Fruit fly (Drosophila melanogaster) whole organism, embryonic: Measurements from ENCODE around the gene Tsc1.

Experiments
- Atf-2 ChIP-seq: fragments of 200-800 bp; sonication (Bioruptor generic); optimal IDR thresholded peaks from 2 replicates; lab custom pipeline; 2016; ENCODE audit warnings: missing biosample characterization, missing genetic modification characterization
- Blimp-1 ChIP-seq: fragments of 200-800 bp; sonication (Bioruptor generic); optimal IDR thresholded peaks from 3 replicates; lab custom pipeline; 2018; ENCODE audit warnings: missing biosample characterization, missing genetic modification characterization, mild to moderate bottlenecking, moderate library complexity, missing genetic modification reagents
- C15 ChIP-seq: fragments of 200-800 bp; sonication (Bioruptor generic); IDR thresholded peaks from 3 replicates; pipeline ENCODE4 v1.3.6; 2022; ENCODE audit warnings: missing biosample characterization, missing genetic modification characterization
- CG10654 ChIP-seq: fragments of 200-800 bp; sonication (Bioruptor generic); optimal IDR thresholded peaks from 2 replicates; lab custom pipeline; 2016; ENCODE audit warnings: missing biosample characterization, missing genetic modification characterization
- CG10979 ChIP-seq: fragments of 200-800 bp; sonication (Bioruptor generic); optimal IDR thresholded peaks from 2 replicates; lab custom pipeline; 2018; ENCODE audit warnings: missing biosample characterization, mild to moderate bottlenecking, missing genetic modification characterization, moderate library complexity
- CG11247 ChIP-seq: fragments of 200-800 bp; sonication (Bioruptor generic); IDR thresholded peaks from 2 replicates; pipeline ENCODE4 v1.3.6; 2022; ENCODE audit warnings: missing biosample characterization, missing genetic modification characterization
- CG11560 ChIP-seq: fragments of 200-800 bp; sonication (Bioruptor generic); IDR thresholded peaks from 3 replicates; pipeline ENCODE4 v1.3.6; 2022; ENCODE audit warnings: missing biosample characterization, missing genetic modification characterization
- CG17328 ChIP-seq: fragments of 200-800 bp; sonication (Bioruptor generic); IDR thresholded peaks from 2 replicates; pipeline ENCODE4 v1.3.6; 2022; ENCODE audit warnings: missing biosample characterization, missing genetic modification characterization
- CG3065 ChIP-seq: fragments of 200-800 bp; sonication (Bioruptor generic); optimal IDR thresholded peaks from 2 replicates; lab custom pipeline; 2016; ENCODE audit warnings: missing biosample characterization, missing genetic modification characterization
- CG4328 ChIP-seq: fragments of 200-800 bp; sonication (Bioruptor generic); optimal IDR thresholded peaks from 3 replicates; lab custom pipeline; 2017; ENCODE audit warnings: missing biosample characterization, missing genetic modification reagents, missing genetic modification characterization
- CG4820 ChIP-seq: fragments of 200-800 bp; sonication (Bioruptor generic); optimal IDR thresholded peaks from 3 replicates; lab custom pipeline; 2016; ENCODE audit warnings: missing biosample characterization, missing genetic modification characterization
- CG7745 ChIP-seq: fragments of 200-800 bp; sonication (Bioruptor generic); optimal IDR thresholded peaks from 2 replicates; lab custom pipeline; 2018; ENCODE audit warnings: missing biosample characterization, mild to moderate bottlenecking, missing genetic modification characterization, moderate library complexity
- CG9215 ChIP-seq: fragments of 200-800 bp; sonication (Bioruptor generic); IDR thresholded peaks from 2 replicates; pipeline ENCODE4 v1.3.6; 2022; ENCODE audit warnings: missing biosample characterization, missing genetic modification characterization
- D ChIP-seq, 2 experiments: fragments of 200-800 bp in 1 of 2; fragments of >200 bp in 1 of 2; sonication (Bioruptor generic) in 1 of 2; optimal IDR thresholded peaks; 2 replicates in 1 of 2; 3 replicates in 1 of 2; lab custom pipeline; 2017; ENCODE audit warnings: mild to moderate bottlenecking in 1 of 2, missing biosample characterization in 1 of 2, missing genetic modification characterization in 1 of 2, missing genetic modification reagents in 1 of 2
- Dip3 ChIP-seq: fragments of 200-800 bp; sonication (Bioruptor generic); optimal IDR thresholded peaks from 3 replicates; lab custom pipeline; 2016; ENCODE audit warnings: missing biosample characterization, missing genetic modification characterization
- Drgx ChIP-seq: fragments of 200-800 bp; sonication (Bioruptor generic); IDR thresholded peaks from 2 replicates; pipeline ENCODE4 v1.3.6; 2022; ENCODE audit warnings: missing biosample characterization, missing genetic modification characterization
- ERR ChIP-seq: fragments of 200-800 bp; sonication (Bioruptor generic); optimal IDR thresholded peaks from 2 replicates; lab custom pipeline; 2016; ENCODE audit warnings: missing biosample characterization, missing genetic modification characterization
- Ets65A ChIP-seq: fragments of 200-800 bp; sonication (Bioruptor generic); peaks from one replicate; lab custom pipeline; 2016; ENCODE audit warnings: missing biosample characterization, missing genetic modification characterization
- HLH3B ChIP-seq: fragments of 200-800 bp; sonication (Bioruptor generic); IDR thresholded peaks from 2 replicates; pipeline ENCODE4 v1.3.6; 2022; ENCODE audit warnings: missing biosample characterization, missing genetic modification characterization
- HLHmδ ChIP-seq: fragments of 200-800 bp; sonication (Bioruptor generic); optimal IDR thresholded peaks from 2 replicates; lab custom pipeline; 2018; ENCODE audit warnings: missing biosample characterization, mild to moderate bottlenecking, missing genetic modification characterization, moderate library complexity
- Hr51 ChIP-seq, 2 experiments: fragments of 200-800 bp; sonication (Bioruptor generic); optimal IDR thresholded peaks; 2 replicates in 1 of 2; 3 replicates in 1 of 2; lab custom pipeline; 2016 to 2018; ENCODE audit warnings: missing biosample characterization in 2 of 2, missing genetic modification characterization in 2 of 2, mild to moderate bottlenecking in 1 of 2, moderate library complexity in 1 of 2
- NC2α ChIP-seq: fragments of 200-800 bp; sonication (Bioruptor generic); optimal IDR thresholded peaks from 2 replicates; lab custom pipeline; 2016; ENCODE audit warnings: missing biosample characterization, missing genetic modification characterization
- NK7.1 ChIP-seq: fragments of 200-800 bp; sonication (Bioruptor generic); optimal IDR thresholded peaks from 3 replicates; lab custom pipeline; 2016; ENCODE audit warnings: missing biosample characterization, missing genetic modification characterization
- Nf-YA ChIP-seq: fragments of 200-800 bp; sonication (Bioruptor generic); IDR thresholded peaks from 2 replicates; pipeline ENCODE4 v1.3.6; 2022; ENCODE audit warnings: missing biosample characterization, missing genetic modification characterization
- Rfx ChIP-seq: fragments of 200-800 bp; sonication (Bioruptor generic); IDR thresholded peaks from 2 replicates; pipeline ENCODE4 v1.3.6; 2022; ENCODE audit warnings: missing biosample characterization, missing genetic modification characterization
- Sox100B ChIP-seq: fragments of 200-800 bp; sonication (Bioruptor generic); optimal IDR thresholded peaks from 3 replicates; lab custom pipeline; 2018; ENCODE audit warnings: missing biosample characterization, mild to moderate bottlenecking, missing genetic modification characterization
- Ssrp ChIP-seq: fragments of 200-800 bp; sonication (Bioruptor generic); optimal IDR thresholded peaks from 2 replicates; lab custom pipeline; 2018; ENCODE audit warnings: missing biosample characterization, mild to moderate bottlenecking, missing genetic modification characterization, moderate library complexity
- Stat92E ChIP-seq, 3 experiments: fragments of >200 bp in 2 of 3; fragments of 200-800 bp in 1 of 3; sonication (Bioruptor generic) in 1 of 3; optimal IDR thresholded peaks; 2 replicates each; lab custom pipeline; 2017 to 2019; ENCODE audit warnings: missing biosample characterization in 3 of 3, missing genetic modification characterization in 3 of 3, mild to moderate bottlenecking in 1 of 3, moderate library complexity in 1 of 3
- al ChIP-seq: fragments of 200-800 bp; sonication (Bioruptor generic); IDR thresholded peaks from 2 replicates; pipeline ENCODE4 v1.3.6; 2022; ENCODE audit warnings: missing biosample characterization, missing genetic modification characterization
- ap ChIP-seq: fragments of 200-800 bp; sonication (Bioruptor generic); IDR thresholded peaks from 2 replicates; pipeline ENCODE4 v1.3.6; 2022; ENCODE audit warnings: missing biosample characterization, missing genetic modification characterization
- bab2 ChIP-seq: fragments of 200-800 bp; sonication (Bioruptor generic); optimal IDR thresholded peaks from 2 replicates; lab custom pipeline; 2016; ENCODE audit warnings: missing biosample characterization, missing genetic modification characterization
- cato ChIP-seq: fragments of 200-800 bp; sonication (Bioruptor generic); optimal IDR thresholded peaks from 2 replicates; lab custom pipeline; 2016; ENCODE audit warnings: missing biosample characterization, missing genetic modification characterization, borderline replicate concordance
- chn ChIP-seq: fragments of 200-800 bp; sonication (Bioruptor generic); optimal IDR thresholded peaks from 2 replicates; lab custom pipeline; 2016; ENCODE audit warnings: missing biosample characterization, missing genetic modification characterization
- corto ChIP-seq: fragments of 200-800 bp; sonication (Bioruptor generic); optimal IDR thresholded peaks from 2 replicates; lab custom pipeline; 2016; ENCODE audit warnings: missing biosample characterization, mild to moderate bottlenecking, missing genetic modification characterization, moderate library complexity
- croc ChIP-seq: fragments of 200-800 bp; sonication (Bioruptor generic); conservative IDR thresholded peaks from 3 replicates; pipeline ENCODE4 v1.3.6; 2022; ENCODE audit warnings: missing biosample characterization, missing genetic modification characterization
- dpn ChIP-seq, 2 experiments: fragments of 200-800 bp; sonication (Bioruptor generic); optimal IDR thresholded peaks; 3 replicates each; lab custom pipeline; 2016; ENCODE audit warnings: missing biosample characterization in 2 of 2, missing genetic modification characterization in 2 of 2
- ems ChIP-seq: fragments of 200-800 bp; sonication (Bioruptor generic); optimal IDR thresholded peaks from 3 replicates; lab custom pipeline; 2016; ENCODE audit warnings: missing biosample characterization, missing genetic modification characterization
- eve ChIP-seq, 2 experiments: fragments of >200 bp; optimal IDR thresholded peaks; 2 replicates each; lab custom pipeline; 2017; ENCODE audit warnings: missing biosample characterization in 2 of 2, missing genetic modification characterization in 2 of 2
- ewg ChIP-seq: fragments of 200-800 bp; sonication (Bioruptor generic); optimal IDR thresholded peaks from 3 replicates; lab custom pipeline; 2017; ENCODE audit warnings: mild to moderate bottlenecking, missing biosample characterization, missing genetic modification reagents, missing genetic modification characterization
- fru ChIP-seq: fragments of >200 bp; optimal IDR thresholded peaks from 2 replicates; lab custom pipeline; 2017
- ind ChIP-seq: fragments of 200-800 bp; sonication (Bioruptor generic); optimal IDR thresholded peaks from 3 replicates; lab custom pipeline; 2016; ENCODE audit warnings: missing biosample characterization, missing genetic modification characterization
- lola ChIP-seq, 3 experiments: fragments of >200 bp in 2 of 3; fragments of 200-800 bp in 1 of 3; sonication (Bioruptor generic) in 1 of 3; optimal IDR thresholded peaks; 2 replicates each; lab custom pipeline; 2017 to 2019; ENCODE audit warnings: missing biosample characterization in 3 of 3, missing genetic modification characterization in 3 of 3, mild to moderate bottlenecking in 1 of 3, moderate library complexity in 1 of 3
- mam ChIP-seq: fragments of 200-800 bp; sonication (Bioruptor generic); optimal IDR thresholded peaks from 3 replicates; lab custom pipeline; 2016; ENCODE audit warnings: missing biosample characterization, missing genetic modification characterization
- nerfin-1 ChIP-seq: fragments of 200-800 bp; sonication (Bioruptor generic); optimal IDR thresholded peaks from 3 replicates; lab custom pipeline; 2019; ENCODE audit warnings: missing biosample characterization, mild to moderate bottlenecking, missing genetic modification characterization, moderate library complexity
- nom ChIP-seq: fragments of 200-800 bp; sonication (Bioruptor generic); optimal IDR thresholded peaks from 2 replicates; lab custom pipeline; 2017; ENCODE audit warnings: missing biosample characterization, missing genetic modification characterization, mild to moderate bottlenecking, moderate library complexity, missing genetic modification reagents
- row ChIP-seq: fragments of 200-800 bp; sonication (Bioruptor generic); IDR thresholded peaks from 3 replicates; pipeline ENCODE4 v1.3.6; 2022; ENCODE audit warnings: missing biosample characterization, missing genetic modification characterization
- shn ChIP-seq: fragments of 200-800 bp; sonication (Bioruptor generic); optimal IDR thresholded peaks from 3 replicates; lab custom pipeline; 2016; ENCODE audit warnings: missing biosample characterization, missing genetic modification characterization
- trem ChIP-seq: fragments of 200-800 bp; optimal IDR thresholded peaks from 3 replicates; lab custom pipeline; 2019; ENCODE audit warnings: missing biosample characterization, mild to moderate bottlenecking, missing genetic modification characterization, moderate library complexity

Tsc1 gene

DNA sequence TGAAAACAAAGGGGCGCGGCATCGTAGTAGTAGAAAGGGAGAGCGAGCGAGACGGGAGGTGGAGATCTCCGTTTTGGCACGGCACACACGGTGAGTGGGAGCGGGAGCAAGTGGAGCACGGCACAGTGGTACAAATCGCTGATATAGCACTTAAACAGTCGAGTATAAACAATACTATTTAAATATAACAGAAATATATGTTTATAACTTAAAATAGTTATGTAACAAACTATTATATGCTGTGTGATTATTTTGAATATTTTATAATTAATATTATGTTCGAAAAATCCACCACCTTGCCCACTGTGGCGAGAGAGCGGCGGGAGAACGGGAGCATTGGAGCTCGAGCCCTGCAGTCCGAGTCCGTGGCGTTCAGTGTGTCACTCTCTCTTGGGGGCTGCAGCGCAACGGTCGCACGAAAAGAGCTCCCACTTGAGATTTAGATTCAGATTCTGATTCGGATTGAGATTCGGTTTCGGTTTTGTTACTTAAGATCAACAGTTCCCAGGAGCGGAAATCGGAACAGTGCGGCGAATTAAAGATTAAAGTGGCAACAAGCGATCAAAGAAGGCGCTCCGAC, 11.0 kb downstream of the Tsc1 start, which contains the start of gene Kal1 (continued):
- TF ChIP-seq Dip3 (GFP tag; lab: Kevin White, UChicago) (no peak), eve (GFP tag; optimal IDR thresholded peaks at IDR 0.05; lab: Kevin White, UChicago) (no peak), NC2α (GFP tag; lab: Kevin White, UChicago) (no peak)
- TF ChIP-seq, all 482 proteins: peak for 359

dm6 chr3R:24142971-24143370, 12.9 kb downstream of the Tsc1 start:
- TF ChIP-seq Atf-2 (GFP tag; lab: Kevin White, UChicago) (no peak), CG3065 (GFP tag; lab: Kevin White, UChicago) (no peak), CG10979 (tag; lab: Kevin White, UChicago) (peak; percentile 58), trem (no peak), CG7745 (tag; lab: Kevin White, UChicago) (no peak), CG11247 (GFP tag; lab: Robert Waterston, UW) (0 out of 2 replicates have a peak, but pooled peaks have one; percentile 14), Drgx (GFP tag; lab: Robert Waterston, UW) (peak; percentile 80), Nf-YA (GFP tag; lab: Robert Waterston, UW) (no peak), chn (GFP tag; lab: Kevin White, UChicago) (no peak), CG9215 (GFP tag; lab: Robert Waterston, UW) (no peak), CG11560 (no peak), Ets65A (GFP tag; lab: Kevin White, UChicago) (no peak), Sox100B (GFP tag; lab: Kevin White, UChicago) (no peak), ems (GFP tag; lab: Kevin White, UChicago) (peak; percentile 0), row (GFP tag; lab: Robert Waterston, UW) (peak; percentile 52), Ssrp (tag; lab: Kevin White, UChicago) (peak; percentile 7), CG17328 (GFP tag; lab: Robert Waterston, UW) (0 out of 2 replicates have a peak, but pooled peaks have one; percentile 25), ERR (no peak), nom (GFP tag; lab: Kevin White, UChicago) (peak; percentile 81), CG10654 (GFP tag; lab: Kevin White, UChicago) (no peak), Stat92E (GFP tag; optimal IDR thresholded peaks at IDR 0.05; lab: Kevin White, UChicago) (no peak), al (GFP tag; lab: Robert Waterston, UW) (no peak), HLHmδ (GFP tag; lab: Kevin White, UChicago) (no peak), C15 (GFP tag; lab: Robert Waterston, UW) (no peak), lola (GFP tag; optimal IDR thresholded peaks at IDR 0.05; lab: Kevin White, UChicago) (peak in 1 of 3 experiments; percentile 3), CG4328 (GFP tag; lab: Kevin White, UChicago) (no peak), bab2 (peak; percentile 8), corto (GFP tag; lab: Kevin White, UChicago) (peak; percentile 76), nerfin-1 (tag; lab: Kevin White, UChicago) (no peak), ap (GFP tag; lab: Robert Waterston, UW) (peak; percentile 35; the same call in 1 of the 2 replicates), HLH3B (GFP tag; lab: Robert Waterston, UW) (peak; percentile 32; the same call in 1 of the 2 replicates), Blimp-1 (GFP tag; lab: Kevin White, UChicago) (peak; percentile 57), D (optimal IDR thresholded peaks at IDR 0.05; lab: Kevin White, UChicago) (no peak), D (GFP tag; optimal IDR thresholded peaks at IDR 0.05; lab: Kevin White, UChicago) (peak; percentile 10), dpn (GFP tag; optimal IDR thresholded peaks at IDR 0.05; lab: Kevin White, UChicago) (peak in 1 of 2 experiments; percentile 14), shn (GFP tag; lab: Kevin White, UChicago) (no peak), NK7.1 (GFP tag; lab: Kevin White, UChicago) (no peak), mam (peak; percentile 10), cato (GFP tag; lab: Kevin White, UChicago) (no peak), ind (GFP tag; lab: Kevin White, UChicago) (peak; percentile 23), CG4820 (peak; percentile 37), Rfx (GFP tag; lab: Robert Waterston, UW) (no peak), ewg (GFP tag; lab: Kevin White, UChicago) (peak; percentile 15), fru (lab: Kevin White, UChicago) (no peak), Hr51 (GFP tag; optimal IDR thresholded peaks at IDR 0.05; lab: Kevin White, UChicago) (peak in 1 of 2 experiments; percentile 20), croc (GFP tag; lab: Robert Waterston, UW) (0 out of 3 replicates have a peak, but pooled peaks have one; percentile 17)
